Worm (Caenorhabditis elegans): Measurements from ENCODE around the gene M163.21.

- no peak for TF ChIP-seq vab-7 (GFP tag; IDR thresholded peaks at IDR 0.05)
- TF ChIP-seq snpc-4 (tag; optimal IDR thresholded peaks at IDR 0.05): no peak
- TF ChIP-seq ztf-7 (tag; optimal IDR thresholded peaks at IDR 0.05): no peak
- no peak for TF ChIP-seq gei-8 (GFP tag; optimal IDR thresholded peaks at IDR 0.05)
- TF ChIP-seq nhr-237 (tag; optimal IDR thresholded peaks at IDR 0.05): no peak
- TF ChIP-seq jun-1 (tag; optimal IDR thresholded peaks at IDR 0.05): no peak
- TF ChIP-seq ZK546.5 (tag; optimal IDR thresholded peaks at IDR 0.05): no peak
- no peak for TF ChIP-seq ctbp-1 (GFP tag; IDR thresholded peaks at IDR 0.05)
These were observed 6.2 kb upstream of the M163.21 start, which contains the start of gene Y66C5A.2 for ce11 chrX:14460412-14460811.
